Fruit fly (Drosophila melanogaster): Measurements from ENCODE around the gene hoe1.
A peak's percentile ranks its signal among the peaks of the same experiment; 100 is the strongest.

The hoe1 gene

dm6 chr2L:4882131-4883022, 49.8 kb downstream of the hoe1 start:
- TF ChIP-seq CG10669 (GFP tag; optimal IDR thresholded peaks at IDR 0.05), result no peak
- TF ChIP-seq topi (GFP tag; optimal IDR thresholded peaks at IDR 0.05), result no peak
- TF ChIP-seq CG6276 (GFP tag; optimal IDR thresholded peaks at IDR 0.05), result no peak
- no peak for TF ChIP-seq spab (GFP tag; optimal IDR thresholded peaks at IDR 0.05)
- no peak for TF ChIP-seq OdsH (GFP tag; optimal IDR thresholded peaks at IDR 0.05)
- no peak for TF ChIP-seq CG9139 (GFP tag; optimal IDR thresholded peaks at IDR 0.05)
- peak in 1 of 2 experiments; percentile 26 for TF ChIP-seq salr (GFP tag; optimal IDR thresholded peaks at IDR 0.05)
- TF ChIP-seq cyc (GFP tag; optimal IDR thresholded peaks at IDR 0.05), result no peak
- TF ChIP-seq CG8319 (GFP tag; optimal IDR thresholded peaks at IDR 0.05), result no peak
- TF ChIP-seq CG32006 (GFP tag; optimal IDR thresholded peaks at IDR 0.05), result no peak
- TF ChIP-seq vri (GFP tag; optimal IDR thresholded peaks at IDR 0.05), result no peak
- no peak for TF ChIP-seq CG10631 (GFP tag; optimal IDR thresholded peaks at IDR 0.05)
- no peak for TF ChIP-seq fd59A (GFP tag; optimal IDR thresholded peaks at IDR 0.05)
- TF ChIP-seq fkh (GFP tag; optimal IDR thresholded peaks at IDR 0.05), result no peak
- TF ChIP-seq eg (GFP tag; IDR thresholded peaks at IDR 0.05), result 0 out of 3 replicates have a peak, but pooled peaks have one; percentile 25
- 0 out of 3 replicates have a peak, but pooled peaks have one; percentile 29 for TF ChIP-seq CG6163 (GFP tag; IDR thresholded peaks at IDR 0.05)
- TF ChIP-seq CG7368 (GFP tag; optimal IDR thresholded peaks at IDR 0.05), result no peak
- TF ChIP-seq svp (GFP tag), result peak; percentile 94

- TF ChIP-seq Gug (GFP tag; IDR thresholded peaks at IDR 0.05), result no peak
- no peak for TF ChIP-seq Sox102F (GFP tag; optimal IDR thresholded peaks at IDR 0.05)
- TF ChIP-seq fd59A (GFP tag; optimal IDR thresholded peaks at IDR 0.05), result no peak
- no peak for TF ChIP-seq CG8632 (GFP tag; optimal IDR thresholded peaks at IDR 0.05)
- TF ChIP-seq pdm3 (GFP tag; optimal IDR thresholded peaks at IDR 0.05), result no peak
- TF ChIP-seq Lpt (GFP tag; optimal IDR thresholded peaks at IDR 0.05), result no peak
- TF ChIP-seq CG32006 (GFP tag; optimal IDR thresholded peaks at IDR 0.05), result no peak
- TF ChIP-seq CG8319 (GFP tag; optimal IDR thresholded peaks at IDR 0.05), result no peak
- TF ChIP-seq CG11902 (GFP tag; optimal IDR thresholded peaks at IDR 0.05), result no peak
- TF ChIP-seq spab (GFP tag; optimal IDR thresholded peaks at IDR 0.05), result no peak
- TF ChIP-seq acj6 (GFP tag; optimal IDR thresholded peaks at IDR 0.05), result no peak
- TF ChIP-seq net (GFP tag; optimal IDR thresholded peaks at IDR 0.05), result no peak
- no peak for TF ChIP-seq CG6276 (GFP tag; optimal IDR thresholded peaks at IDR 0.05)
- TF ChIP-seq CG10631 (GFP tag; optimal IDR thresholded peaks at IDR 0.05), result no peak
Observed at dm6 chr2L:4868383-4868782, 63.8 kb downstream of the hoe1 start.

dm6 chr2L:4865400-4865799, 66.8 kb downstream of the hoe1 start:
- no peak for TF ChIP-seq acj6 (GFP tag; optimal IDR thresholded peaks at IDR 0.05)
- no peak for TF ChIP-seq CG10631 (GFP tag; optimal IDR thresholded peaks at IDR 0.05)
- no peak for TF ChIP-seq fkh (GFP tag; optimal IDR thresholded peaks at IDR 0.05)
- no peak for TF ChIP-seq Ets21C (GFP tag; optimal IDR thresholded peaks at IDR 0.05)
- no peak for TF ChIP-seq dsx (GFP tag; optimal IDR thresholded peaks at IDR 0.05; ENCODE audit: poor library complexity, severe bottlenecking)
- no peak for TF ChIP-seq CG7368 (GFP tag; optimal IDR thresholded peaks at IDR 0.05)
- no peak for TF ChIP-seq Hr38 (GFP tag; optimal IDR thresholded peaks at IDR 0.05)
- TF ChIP-seq Eip75B (GFP tag; optimal IDR thresholded peaks at IDR 0.05), result no peak
- no peak for TF ChIP-seq Ets96B (tag; optimal IDR thresholded peaks at IDR 0.05)
- TF ChIP-seq salr (GFP tag; optimal IDR thresholded peaks at IDR 0.05), result no peak
- no peak for TF ChIP-seq CG3032 (tag; optimal IDR thresholded peaks at IDR 0.05)
- no peak for TF ChIP-seq CG6276 (GFP tag; optimal IDR thresholded peaks at IDR 0.05)

- TF ChIP-seq CG3032 (tag; optimal IDR thresholded peaks at IDR 0.05) (no peak), eg (GFP tag; IDR thresholded peaks at IDR 0.05) (peak; percentile 53; the same call in 2 of the 3 replicates), CG32006 (GFP tag; optimal IDR thresholded peaks at IDR 0.05) (peak; percentile 15)
Observed at dm6 chr2L:4861503-4861902, 70.7 kb downstream of the hoe1 start.
